Fruit fly (Drosophila melanogaster) whole organism, embryonic: ENCODE data around the gene CG5805.
A peak's percentile ranks its signal among the peaks of the same experiment; 100 is the strongest.

Experiments used
- B-H2 ChIP-seq: fragments of 200-800 bp; sonication (Bioruptor generic); optimal IDR thresholded peaks from 2 replicates; lab custom pipeline; 2018; ENCODE audit warnings: missing biosample characterization, mild to moderate bottlenecking, missing genetic modification characterization
- Blimp-1 ChIP-seq: fragments of 200-800 bp; sonication (Bioruptor generic); optimal IDR thresholded peaks from 3 replicates; lab custom pipeline; 2018; ENCODE audit warnings: missing biosample characterization, missing genetic modification characterization, mild to moderate bottlenecking, moderate library complexity, missing genetic modification reagents
- BtbVII ChIP-seq: fragments of 200-800 bp; sonication (Bioruptor generic); optimal IDR thresholded peaks from 3 replicates; lab custom pipeline; 2017; ENCODE audit warnings: missing biosample characterization, mild to moderate bottlenecking, missing genetic modification characterization
- CG11504 ChIP-seq: fragments of 200-800 bp; sonication (Bioruptor generic); optimal IDR thresholded peaks from 3 replicates; lab custom pipeline; 2019; ENCODE audit warnings: missing biosample characterization, mild to moderate bottlenecking, missing genetic modification characterization, moderate library complexity
- CG13123 ChIP-seq: fragments of 200-800 bp; sonication (Bioruptor generic); optimal IDR thresholded peaks from 2 replicates; lab custom pipeline; 2016; ENCODE audit warnings: missing biosample characterization, missing genetic modification characterization
- CG16779 ChIP-seq: fragments of 200-800 bp; sonication (Bioruptor generic); IDR thresholded peaks from 2 replicates; pipeline ENCODE4 v1.3.6; 2022; ENCODE audit warnings: missing biosample characterization, missing genetic modification characterization
- CG1792 ChIP-seq: fragments of 200-800 bp; sonication (Bioruptor generic); optimal IDR thresholded peaks from 2 replicates; lab custom pipeline; 2016; ENCODE audit warnings: missing biosample characterization, missing genetic modification characterization
- CG18476 ChIP-seq: fragments of 200-800 bp; sonication (Bioruptor generic); optimal IDR thresholded peaks from 2 replicates; lab custom pipeline; 2016; ENCODE audit warnings: missing biosample characterization, mild to moderate bottlenecking, missing genetic modification characterization
- CG34376 ChIP-seq: fragments of 200-800 bp; sonication (Bioruptor generic); optimal IDR thresholded peaks from 2 replicates; lab custom pipeline; 2018; ENCODE audit warnings: missing biosample characterization, mild to moderate bottlenecking, missing genetic modification characterization
- CG34422 ChIP-seq: fragments of 200-800 bp; sonication (Bioruptor generic); IDR thresholded peaks from 3 replicates; pipeline ENCODE4 v1.3.6; 2022; ENCODE audit warnings: missing biosample characterization, missing genetic modification characterization
- CG42726 ChIP-seq: fragments of 200-800 bp; sonication (Bioruptor generic); IDR thresholded peaks from 2 replicates; pipeline ENCODE4 v1.3.6; 2022; ENCODE audit warnings: missing biosample characterization, missing genetic modification characterization; ENCODE audit not compliant: partially characterized antibody
- CG4404 ChIP-seq: fragments of 200-800 bp; sonication (Bioruptor generic); IDR thresholded peaks from 2 replicates; pipeline ENCODE4 v1.3.6; 2022; ENCODE audit warnings: missing biosample characterization, missing genetic modification characterization
- CG5245 ChIP-seq: fragments of 200-800 bp; sonication (Bioruptor generic); optimal IDR thresholded peaks from 3 replicates; lab custom pipeline; 2016; ENCODE audit warnings: missing biosample characterization, missing genetic modification characterization
- CG6683 ChIP-seq: fragments of 200-800 bp; sonication (Bioruptor generic); optimal IDR thresholded peaks from 2 replicates; lab custom pipeline; 2017; ENCODE audit warnings: missing biosample characterization, mild to moderate bottlenecking, missing genetic modification characterization, missing genetic modification reagents
- CG7357 ChIP-seq: fragments of 200-800 bp; sonication (Bioruptor generic); IDR thresholded peaks from 3 replicates; pipeline ENCODE4 v1.3.6; 2022; ENCODE audit warnings: missing biosample characterization, missing genetic modification characterization
- CG8924 ChIP-seq: fragments of 200-800 bp; optimal IDR thresholded peaks from 3 replicates; lab custom pipeline; 2019; ENCODE audit warnings: missing biosample characterization, mild to moderate bottlenecking, missing genetic modification characterization, moderate library complexity
- CG9817 ChIP-seq: fragments of 200-800 bp; sonication (Bioruptor generic); optimal IDR thresholded peaks from 2 replicates; lab custom pipeline; 2018; ENCODE audit warnings: missing biosample characterization, mild to moderate bottlenecking, missing genetic modification characterization, moderate library complexity
- Eip74EF ChIP-seq, 2 experiments: fragments of 200-800 bp in 1 of 2; fragments of >200 bp in 1 of 2; sonication (Bioruptor generic) in 1 of 2; optimal IDR thresholded peaks; 2 replicates each; lab custom pipeline; 2017 to 2019; ENCODE audit warnings: missing biosample characterization in 2 of 2, missing genetic modification characterization in 2 of 2, mild to moderate bottlenecking in 1 of 2, moderate library complexity in 1 of 2
- Nf-YB ChIP-seq: fragments of 200-800 bp; sonication (Bioruptor generic); optimal IDR thresholded peaks from 3 replicates; lab custom pipeline; 2019; ENCODE audit warnings: missing biosample characterization, mild to moderate bottlenecking, missing genetic modification characterization, moderate library complexity
- Nf-YC ChIP-seq: fragments of 200-800 bp; optimal IDR thresholded peaks from 3 replicates; lab custom pipeline; 2019; ENCODE audit warnings: missing biosample characterization, mild to moderate bottlenecking, missing genetic modification characterization, moderate library complexity
- Poxn ChIP-seq: fragments of 200-800 bp; sonication (Bioruptor generic); IDR thresholded peaks from 2 replicates; pipeline ENCODE4 v1.3.6; 2022; ENCODE audit warnings: missing biosample characterization, missing genetic modification characterization
- Sry-δ ChIP-seq: fragments of 200-800 bp; sonication (Bioruptor generic); optimal IDR thresholded peaks from 2 replicates; lab custom pipeline; 2016; ENCODE audit warnings: missing biosample characterization, missing genetic modification characterization
- TFAM ChIP-seq: fragments of 200-800 bp; sonication (Bioruptor generic); optimal IDR thresholded peaks from 2 replicates; lab custom pipeline; 2017; ENCODE audit warnings: missing biosample characterization, missing genetic modification characterization, inconsistent platforms
- Trl ChIP-seq, 3 experiments: fragments of >200 bp in 2 of 3; fragments of 200-800 bp in 1 of 3; sonication (Bioruptor generic) in 1 of 3; optimal IDR thresholded peaks; 2 replicates in 1 of 3; 3 replicates in 2 of 3; lab custom pipeline; 2016 to 2017; ENCODE audit warnings: missing biosample characterization in 1 of 3, missing genetic modification characterization in 1 of 3
- bigmax ChIP-seq: fragments of 200-800 bp; sonication (Bioruptor generic); optimal IDR thresholded peaks from 2 replicates; lab custom pipeline; 2018; ENCODE audit warnings: missing biosample characterization, mild to moderate bottlenecking, missing genetic modification characterization
- chinmo ChIP-seq: fragments of 200-800 bp; sonication (Bioruptor generic); IDR thresholded peaks from 4 replicates; pipeline ENCODE4 v1.3.6; 2022; ENCODE audit warnings: missing biosample characterization, missing genetic modification characterization; ENCODE audit not compliant: partially characterized antibody
- ci ChIP-seq: fragments of 200-800 bp; sonication (Bioruptor generic); IDR thresholded peaks from 3 replicates; pipeline ENCODE4 v1.3.6; 2022; ENCODE audit warnings: missing biosample characterization, missing genetic modification characterization
- cwo ChIP-seq: fragments of 200-800 bp; sonication (Bioruptor generic); optimal IDR thresholded peaks from 3 replicates; lab custom pipeline; 2017; ENCODE audit warnings: missing biosample characterization, missing genetic modification characterization, mild to moderate bottlenecking, moderate library complexity, missing genetic modification reagents
- fu2 ChIP-seq: fragments of 200-800 bp; sonication (Bioruptor generic); optimal IDR thresholded peaks from 2 replicates; lab custom pipeline; 2016; ENCODE audit warnings: missing biosample characterization, missing genetic modification characterization
- gro ChIP-seq: fragments of 200-800 bp; sonication (Bioruptor generic); optimal IDR thresholded peaks from 2 replicates; lab custom pipeline; 2016; ENCODE audit warnings: missing biosample characterization, missing genetic modification characterization
- jigr1 ChIP-seq: fragments of 200-800 bp; sonication (Bioruptor generic); IDR thresholded peaks from 3 replicates; pipeline ENCODE4 v1.3.6; 2022; ENCODE audit warnings: missing biosample characterization, missing genetic modification characterization
- kni ChIP-seq: fragments of 200-800 bp; sonication (Bioruptor generic); optimal IDR thresholded peaks from 3 replicates; lab custom pipeline; 2017; ENCODE audit warnings: mild to moderate bottlenecking, missing biosample characterization, missing genetic modification reagents, missing genetic modification characterization
- nerfin-2 ChIP-seq: fragments of 200-800 bp; sonication (Bioruptor generic); IDR thresholded peaks from 2 replicates; pipeline ENCODE4 v1.3.6; 2022; ENCODE audit warnings: missing biosample characterization, missing genetic modification characterization; ENCODE audit not compliant: partially characterized antibody
- pho ChIP-seq: fragments of 200-800 bp; sonication (Bioruptor generic); optimal IDR thresholded peaks from 2 replicates; lab custom pipeline; 2016; ENCODE audit warnings: missing biosample characterization, missing genetic modification characterization
- pum ChIP-seq: fragments of 200-800 bp; sonication (Bioruptor generic); optimal IDR thresholded peaks from 2 replicates; lab custom pipeline; 2016; ENCODE audit warnings: missing biosample characterization, missing genetic modification characterization
- sna ChIP-seq: fragments of 200-800 bp; sonication (Bioruptor generic); IDR thresholded peaks from 2 replicates; pipeline ENCODE4 v1.3.6; 2022; ENCODE audit warnings: missing biosample characterization, missing genetic modification characterization; ENCODE audit not compliant: partially characterized antibody
- tgo ChIP-seq: fragments of 200-800 bp; sonication (Bioruptor generic); IDR thresholded peaks from 3 replicates; pipeline ENCODE4 v1.3.6; 2022; ENCODE audit warnings: missing biosample characterization, missing genetic modification characterization
- zfh1 ChIP-seq: fragments of 200-800 bp; sonication (Bioruptor generic); IDR thresholded peaks from 3 replicates; pipeline ENCODE4 v1.3.6; 2022; ENCODE audit warnings: missing biosample characterization, missing genetic modification characterization

Gene CG5805

DNA sequence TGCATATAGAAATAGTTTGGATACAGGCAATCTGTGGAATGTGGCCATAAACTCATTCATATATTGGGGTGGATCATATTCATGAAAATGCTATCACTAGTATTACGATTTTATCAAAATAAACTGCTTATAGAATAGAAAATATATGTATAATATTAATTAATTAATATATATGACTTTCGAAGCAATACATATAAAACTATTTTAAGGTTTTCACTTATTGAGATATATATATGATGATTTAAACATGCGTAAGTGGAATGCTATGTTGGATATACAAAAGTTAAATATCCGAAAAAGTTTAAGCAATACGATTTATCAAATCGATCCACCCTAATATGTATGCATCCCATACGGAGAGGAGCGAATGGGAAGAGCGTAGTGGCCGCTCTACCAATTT, 11.4 kb upstream of the CG5805 start (continued):
- TF ChIP-seq sna (GFP tag; lab: Robert Waterston, UW) (no peak), CG9817 (tag; lab: Kevin White, UChicago) (peak; percentile 3), Trl (optimal IDR thresholded peaks at IDR 0.05; lab: Kevin White, UChicago) (peak; percentile 2 to 21), Trl (GFP tag; optimal IDR thresholded peaks at IDR 0.05; lab: Kevin White, UChicago) (no peak), cwo (GFP tag; lab: Kevin White, UChicago) (peak; percentile 19), CG42726 (GFP tag; lab: Robert Waterston, UW) (no peak), TFAM (GFP tag; lab: Kevin White, UChicago) (no peak), CG8924 (peak; percentile 52), kni (GFP tag; lab: Kevin White, UChicago) (no peak), Sry-δ (GFP tag; lab: Kevin White, UChicago) (no peak), ci (no peak), CG7357 (no peak), chinmo (GFP tag; lab: Robert Waterston, UW) (no peak), jigr1 (GFP tag; lab: Robert Waterston, UW) (no peak), CG34422 (GFP tag; lab: Robert Waterston, UW) (no peak), tgo (GFP tag; lab: Robert Waterston, UW) (no peak; the same call in 2 of the 3 replicates), B-H2 (GFP tag; lab: Kevin White, UChicago) (no peak), zfh1 (GFP tag; lab: Robert Waterston, UW) (no peak), nerfin-2 (GFP tag; lab: Robert Waterston, UW) (no peak), fu2 (GFP tag; lab: Kevin White, UChicago) (no peak), CG1792 (GFP tag; lab: Kevin White, UChicago) (no peak), BtbVII (GFP tag; lab: Kevin White, UChicago) (no peak), Eip74EF (GFP tag; optimal IDR thresholded peaks at IDR 0.05; lab: Kevin White, UChicago) (peak in 1 of 2 experiments; percentile 39), Poxn (GFP tag; lab: Robert Waterston, UW) (no peak), CG5245 (GFP tag; lab: Kevin White, UChicago) (no peak), CG13123 (GFP tag; lab: Kevin White, UChicago) (no peak), CG18476 (GFP tag; lab: Kevin White, UChicago) (no peak)

DNA sequence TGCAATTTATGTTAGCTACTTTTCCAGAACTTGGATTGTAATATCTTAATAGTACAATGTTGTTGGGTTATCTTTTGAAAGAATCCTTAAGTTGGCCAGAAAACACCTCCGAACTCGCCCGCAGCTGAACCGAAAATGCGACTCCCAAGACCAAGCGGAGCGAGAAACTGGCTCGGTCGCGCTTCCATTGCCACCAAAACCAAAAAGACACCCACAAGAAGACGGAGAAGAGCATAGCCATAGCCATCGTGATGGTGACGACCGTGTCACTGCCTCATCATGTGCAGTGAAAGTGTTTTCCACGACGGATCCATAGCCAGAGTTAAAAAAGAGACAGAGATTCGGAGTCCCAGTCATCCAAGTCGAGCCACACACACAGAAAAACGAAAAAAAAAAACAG, 2.8 kb upstream of the CG5805 start, which contains the start of gene CG13634:
Gene CG13634 (minus strand): TSS at position 101 of the 400 bp plus-strand sequence.
- TF ChIP-seq Blimp-1 (peak; percentile 60), CG4404 (GFP tag; lab: Robert Waterston, UW) (no peak), pho (no peak), pum (no peak), gro (GFP tag; lab: Kevin White, UChicago) (no peak), CG6683 (GFP tag; lab: Kevin White, UChicago) (no peak), CG34376 (GFP tag; lab: Kevin White, UChicago) (no peak), bigmax (no peak), CG11504 (tag; lab: Kevin White, UChicago) (no peak)
- TF ChIP-seq, all 482 proteins: peak for 1

DNA sequence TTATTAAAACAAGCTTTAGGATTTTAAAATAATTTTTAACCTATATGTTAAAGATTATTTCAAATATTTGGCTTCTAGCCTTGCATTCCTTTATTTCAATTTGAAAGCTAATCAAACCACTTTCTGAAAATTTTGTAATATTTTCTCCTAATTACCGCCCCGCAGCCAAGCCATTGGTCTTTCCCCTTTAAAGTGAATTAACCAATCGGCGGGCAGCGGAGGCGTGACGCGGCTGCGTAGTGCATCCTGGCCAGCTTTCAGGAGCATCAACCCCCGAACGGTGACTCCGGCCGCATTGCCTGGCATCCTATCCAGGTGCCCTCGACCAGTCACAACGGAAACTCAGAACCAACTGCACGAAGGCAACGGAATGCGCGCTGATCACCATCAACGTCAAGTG, 513 bp upstream of the CG5805 start, which contains the start of gene Ets96B:
Gene Ets96B (plus strand): TSS at position 321 of the 400 bp plus-strand sequence.
- TF ChIP-seq Nf-YC (tag; lab: Kevin White, UChicago) (peak; percentile 93), CG16779 (GFP tag; lab: Robert Waterston, UW) (no peak), Nf-YB (GFP tag; lab: Kevin White, UChicago) (peak; percentile 94)
